Fruit fly (Drosophila melanogaster) whole organism, embryonic: ENCODE measurements around the gene obst-J.

ENCODE experiments used
- Adf1 ChIP-seq: fragments of 200-800 bp; sonication (Bioruptor generic); IDR thresholded peaks from 2 replicates; pipeline ENCODE4 v1.3.6; 2022; ENCODE audit warnings: missing biosample characterization, missing genetic modification characterization
- Aef1 ChIP-seq: fragments of 200-800 bp; sonication (Bioruptor generic); IDR thresholded peaks from 3 replicates; pipeline ENCODE4 v1.3.6; 2022; ENCODE audit warnings: missing biosample characterization, missing genetic modification characterization
- BEAF-32 ChIP-seq: fragments of 200-800 bp; sonication (Bioruptor generic); optimal IDR thresholded peaks from 3 replicates; lab custom pipeline; 2017; ENCODE audit warnings: missing biosample characterization, missing genetic modification characterization, mild to moderate bottlenecking, moderate library complexity, missing genetic modification reagents
- Bgb ChIP-seq: fragments of 200-800 bp; sonication (Bioruptor generic); IDR thresholded peaks from 2 replicates; pipeline ENCODE4 v1.3.6; 2022; ENCODE audit warnings: missing biosample characterization, missing genetic modification characterization; ENCODE audit not compliant: partially characterized antibody
- CG10321 ChIP-seq: fragments of 200-800 bp; sonication (Bioruptor generic); IDR thresholded peaks from 2 replicates; pipeline ENCODE4 v1.3.6; 2022; ENCODE audit warnings: missing biosample characterization, missing genetic modification characterization
- CG10543 ChIP-seq: fragments of 200-800 bp; sonication (Bioruptor generic); optimal IDR thresholded peaks from 3 replicates; lab custom pipeline; 2017; ENCODE audit warnings: missing biosample characterization, mild to moderate bottlenecking, missing genetic modification characterization, moderate library complexity
- CG12071 ChIP-seq: fragments of 200-800 bp; sonication (Bioruptor generic); optimal IDR thresholded peaks from 3 replicates; lab custom pipeline; 2018; ENCODE audit warnings: missing biosample characterization, mild to moderate bottlenecking, missing genetic modification characterization
- CG12219 ChIP-seq: fragments of 200-800 bp; sonication (Bioruptor generic); optimal IDR thresholded peaks from 3 replicates; lab custom pipeline; 2018; ENCODE audit warnings: missing biosample characterization, mild to moderate bottlenecking, missing genetic modification characterization
- CG13287 ChIP-seq: fragments of 200-800 bp; sonication (Bioruptor generic); IDR thresholded peaks from 2 replicates; pipeline ENCODE4 v1.3.6; 2022; ENCODE audit warnings: missing biosample characterization, missing genetic modification characterization; ENCODE audit not compliant: partially characterized antibody
- CG13894 ChIP-seq: fragments of 200-800 bp; sonication (Bioruptor generic); optimal IDR thresholded peaks from 3 replicates; lab custom pipeline; 2018; ENCODE audit warnings: missing biosample characterization, mild to moderate bottlenecking, missing genetic modification characterization, moderate library complexity
- CG14667 ChIP-seq: fragments of 200-800 bp; sonication (Bioruptor generic); IDR thresholded peaks from 2 replicates; pipeline ENCODE4 v1.3.6; 2022; ENCODE audit warnings: missing biosample characterization, missing genetic modification characterization
- CG15601 ChIP-seq: fragments of 200-800 bp; sonication (Bioruptor generic); optimal IDR thresholded peaks from 3 replicates; lab custom pipeline; 2019; ENCODE audit warnings: missing biosample characterization, mild to moderate bottlenecking, missing genetic modification characterization, moderate library complexity
- CG16779 ChIP-seq: fragments of 200-800 bp; sonication (Bioruptor generic); IDR thresholded peaks from 2 replicates; pipeline ENCODE4 v1.3.6; 2022; ENCODE audit warnings: missing biosample characterization, missing genetic modification characterization
- CG17328 ChIP-seq: fragments of 200-800 bp; sonication (Bioruptor generic); IDR thresholded peaks from 2 replicates; pipeline ENCODE4 v1.3.6; 2022; ENCODE audit warnings: missing biosample characterization, missing genetic modification characterization
- CG17568 ChIP-seq: fragments of 200-800 bp; sonication (Bioruptor generic); optimal IDR thresholded peaks from 2 replicates; lab custom pipeline; 2018; ENCODE audit warnings: missing biosample characterization, mild to moderate bottlenecking, missing genetic modification characterization, moderate library complexity
- CG17612 ChIP-seq: fragments of 200-800 bp; sonication (Bioruptor generic); IDR thresholded peaks from 2 replicates; pipeline ENCODE4 v1.3.6; 2022; ENCODE audit warnings: missing biosample characterization, missing genetic modification characterization
- CG17802 ChIP-seq: fragments of 200-800 bp; sonication (Bioruptor generic); optimal IDR thresholded peaks from 2 replicates; lab custom pipeline; 2018; ENCODE audit warnings: missing biosample characterization, mild to moderate bottlenecking, missing genetic modification characterization, moderate library complexity
- CG18599 ChIP-seq: fragments of 200-800 bp; sonication (Bioruptor generic); optimal IDR thresholded peaks from 3 replicates; lab custom pipeline; 2017; ENCODE audit warnings: missing biosample characterization, missing genetic modification characterization, mild to moderate bottlenecking, moderate library complexity, missing genetic modification reagents
- CG2120 ChIP-seq: fragments of 200-800 bp; sonication (Bioruptor generic); optimal IDR thresholded peaks from 3 replicates; lab custom pipeline; 2016; ENCODE audit warnings: missing biosample characterization, missing genetic modification characterization
- CG33213 ChIP-seq: fragments of 200-800 bp; sonication (Bioruptor generic); optimal IDR thresholded peaks from 3 replicates; lab custom pipeline; 2016; ENCODE audit warnings: missing biosample characterization, missing genetic modification characterization
- CG34224 ChIP-seq: fragments of 200-800 bp; sonication (Bioruptor generic); IDR thresholded peaks from 3 replicates; pipeline ENCODE4 v1.3.6; 2022; ENCODE audit warnings: missing biosample characterization, missing genetic modification characterization; ENCODE audit not compliant: partially characterized antibody
- CG34376 ChIP-seq: fragments of 200-800 bp; sonication (Bioruptor generic); optimal IDR thresholded peaks from 2 replicates; lab custom pipeline; 2018; ENCODE audit warnings: missing biosample characterization, mild to moderate bottlenecking, missing genetic modification characterization
- CG42726 ChIP-seq: fragments of 200-800 bp; sonication (Bioruptor generic); IDR thresholded peaks from 2 replicates; pipeline ENCODE4 v1.3.6; 2022; ENCODE audit warnings: missing biosample characterization, missing genetic modification characterization; ENCODE audit not compliant: partially characterized antibody
- CG4360 ChIP-seq: fragments of 200-800 bp; sonication (Bioruptor generic); IDR thresholded peaks from 2 replicates; pipeline ENCODE4 v1.3.6; 2022; ENCODE audit warnings: missing biosample characterization, missing genetic modification characterization
- CG4854 ChIP-seq: fragments of 200-800 bp; sonication (Bioruptor generic); optimal IDR thresholded peaks from 2 replicates; lab custom pipeline; 2016; ENCODE audit warnings: missing biosample characterization, missing genetic modification characterization, inconsistent platforms
- CG8290 ChIP-seq, 3 experiments: fragments of 200-800 bp; sonication (Bioruptor generic); optimal IDR thresholded peaks; 2 replicates each; lab custom pipeline; 2016 to 2019; ENCODE audit warnings: missing biosample characterization in 3 of 3, missing genetic modification characterization in 3 of 3, mild to moderate bottlenecking in 2 of 3, moderate library complexity in 1 of 3
- D19B ChIP-seq: fragments of 200-800 bp; sonication (Bioruptor generic); optimal IDR thresholded peaks from 2 replicates; lab custom pipeline; 2017; ENCODE audit warnings: missing biosample characterization, mild to moderate bottlenecking, missing genetic modification characterization
- E2f2 ChIP-seq: fragments of 200-800 bp; sonication (Bioruptor generic); IDR thresholded peaks from 2 replicates; pipeline ENCODE4 v1.3.6; 2022; ENCODE audit warnings: missing biosample characterization, missing genetic modification characterization
- Gsc ChIP-seq: fragments of 200-800 bp; sonication (Bioruptor generic); IDR thresholded peaks from 2 replicates; pipeline ENCODE4 v1.3.6; 2022; ENCODE audit warnings: missing biosample characterization, missing genetic modification characterization
- Hr39 ChIP-seq: fragments of >200 bp; optimal IDR thresholded peaks from 2 replicates; lab custom pipeline; 2017
- Jarid2 ChIP-seq: fragments of 200-800 bp; sonication (Bioruptor generic); optimal IDR thresholded peaks from 3 replicates; lab custom pipeline; 2017; ENCODE audit warnings: mild to moderate bottlenecking, missing biosample characterization, missing genetic modification reagents, missing genetic modification characterization
- Lim3 ChIP-seq: fragments of 200-800 bp; sonication (Bioruptor generic); IDR thresholded peaks from 2 replicates; pipeline ENCODE4 v1.3.6; 2022; ENCODE audit warnings: missing biosample characterization, missing genetic modification characterization
- Meics ChIP-seq: fragments of 200-800 bp; sonication (Bioruptor generic); optimal IDR thresholded peaks from 2 replicates; lab custom pipeline; 2017; ENCODE audit warnings: missing biosample characterization, mild to moderate bottlenecking, missing genetic modification characterization
- Opbp ChIP-seq: fragments of 200-800 bp; sonication (Bioruptor generic); IDR thresholded peaks from 3 replicates; pipeline ENCODE4 v1.3.6; 2022; ENCODE audit warnings: missing biosample characterization, missing genetic modification characterization; ENCODE audit not compliant: partially characterized antibody
- PHDP ChIP-seq: fragments of 200-800 bp; sonication (Bioruptor generic); optimal IDR thresholded peaks from 3 replicates; lab custom pipeline; 2018; ENCODE audit warnings: missing biosample characterization, mild to moderate bottlenecking, missing genetic modification characterization, moderate library complexity
- amos ChIP-seq: fragments of 200-800 bp; sonication (Bioruptor generic); IDR thresholded peaks from 2 replicates; pipeline ENCODE4 v1.3.6; 2022; ENCODE audit warnings: missing biosample characterization, missing genetic modification characterization; ENCODE audit not compliant: partially characterized antibody
- bowl ChIP-seq: fragments of 200-800 bp; sonication (Bioruptor generic); IDR thresholded peaks from 2 replicates; pipeline ENCODE4 v1.3.6; 2022; ENCODE audit warnings: missing biosample characterization, missing genetic modification characterization
- cg ChIP-seq: fragments of 200-800 bp; sonication (Bioruptor generic); optimal IDR thresholded peaks from 3 replicates; lab custom pipeline; 2019; ENCODE audit warnings: missing biosample characterization, mild to moderate bottlenecking, missing genetic modification characterization, moderate library complexity
- crol ChIP-seq: fragments of 200-800 bp; sonication (Bioruptor generic); IDR thresholded peaks from 2 replicates; pipeline ENCODE4 v1.3.6; 2022; ENCODE audit warnings: missing biosample characterization, missing genetic modification characterization
- dimm ChIP-seq: fragments of 200-800 bp; sonication (Bioruptor generic); IDR thresholded peaks from 2 replicates; pipeline ENCODE4 v1.3.6; 2022; ENCODE audit warnings: missing biosample characterization, missing genetic modification characterization
- hkb ChIP-seq, 2 experiments: fragments of 200-800 bp in 1 of 2; fragments of >200 bp in 1 of 2; sonication (Bioruptor generic) in 1 of 2; IDR thresholded peaks in 1 of 2; optimal IDR thresholded peaks in 1 of 2; 2 replicates each; pipeline versions ENCODE4 v1.3.6 to Lab custom; 2017 to 2022; ENCODE audit warnings: missing biosample characterization in 1 of 2, missing genetic modification characterization in 1 of 2
- lab ChIP-seq: fragments of 200-800 bp; sonication (Bioruptor generic); optimal IDR thresholded peaks from 3 replicates; lab custom pipeline; 2017; ENCODE audit warnings: missing biosample characterization, missing genetic modification characterization, mild to moderate bottlenecking, moderate library complexity, missing genetic modification reagents
- nau ChIP-seq: fragments of 200-800 bp; sonication (Bioruptor generic); optimal IDR thresholded peaks from 3 replicates; lab custom pipeline; 2017; ENCODE audit warnings: missing biosample characterization, mild to moderate bottlenecking, missing genetic modification characterization, missing genetic modification reagents
- repo ChIP-seq: fragments of 200-800 bp; sonication (Bioruptor generic); optimal IDR thresholded peaks from 2 replicates; lab custom pipeline; 2016; ENCODE audit warnings: missing biosample characterization, missing genetic modification characterization
- scrt ChIP-seq: fragments of 200-800 bp; sonication (Bioruptor generic); optimal IDR thresholded peaks from 2 replicates; lab custom pipeline; 2018; ENCODE audit warnings: missing biosample characterization, mild to moderate bottlenecking, missing genetic modification characterization, moderate library complexity
- tgo ChIP-seq: fragments of 200-800 bp; sonication (Bioruptor generic); IDR thresholded peaks from 3 replicates; pipeline ENCODE4 v1.3.6; 2022; ENCODE audit warnings: missing biosample characterization, missing genetic modification characterization
- z ChIP-seq: fragments of 200-800 bp; sonication (Bioruptor generic); IDR thresholded peaks from 3 replicates; pipeline ENCODE4 v1.3.6; 2022; ENCODE audit warnings: missing biosample characterization, missing genetic modification characterization
- zf30C ChIP-seq: fragments of 200-800 bp; sonication (Bioruptor generic); optimal IDR thresholded peaks from 3 replicates; lab custom pipeline; 2018; ENCODE audit warnings: missing biosample characterization, mild to moderate bottlenecking, missing genetic modification characterization

The obst-J gene

DNA sequence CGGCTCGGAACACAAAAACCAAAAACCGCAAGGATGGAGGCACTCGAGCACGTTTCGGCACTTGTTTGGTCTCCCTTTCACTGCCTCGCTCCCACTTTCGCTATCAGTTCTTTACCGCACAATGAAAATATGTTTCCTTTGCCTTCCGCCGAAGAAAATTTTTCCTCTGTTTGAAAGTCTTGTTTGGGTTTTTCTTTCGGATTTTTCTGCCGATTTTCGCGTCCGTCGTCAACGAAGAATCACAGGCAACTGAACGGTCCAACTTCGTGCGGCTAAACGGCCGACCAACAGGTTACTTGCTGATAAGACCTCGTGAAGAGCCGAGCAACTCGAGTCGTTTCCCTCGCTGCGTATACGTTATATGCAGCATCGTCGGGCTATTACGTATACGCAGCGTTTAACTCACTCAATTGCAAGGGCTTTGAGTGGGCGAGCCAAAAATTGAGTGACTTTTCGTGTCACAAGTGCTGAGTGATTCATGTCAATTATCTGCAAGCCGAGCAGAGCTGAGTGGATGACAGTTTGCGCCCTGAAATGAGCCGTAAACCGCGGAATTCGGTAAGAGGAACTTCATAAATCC, 42.7 kb downstream of the obst-J start, which contains the start of gene sNPF-R (continued):
- TF ChIP-seq PHDP (no peak), CG33213 (GFP tag; lab: Kevin White, UChicago) (no peak), Jarid2 (GFP tag; lab: Kevin White, UChicago) (peak; percentile 76), Gsc (no peak), cg (GFP tag; lab: Kevin White, UChicago) (no peak), Opbp (GFP tag; lab: Robert Waterston, UW) (no peak), zf30C (GFP tag; lab: Kevin White, UChicago) (no peak), D19B (GFP tag; lab: Kevin White, UChicago) (no peak), crol (GFP tag; lab: Robert Waterston, UW) (0 out of 2 replicates have a peak, but pooled peaks have one; percentile 23), CG17568 (GFP tag; lab: Kevin White, UChicago) (no peak), CG10543 (GFP tag; lab: Kevin White, UChicago) (peak; percentile 64), CG13287 (GFP tag; lab: Robert Waterston, UW) (peak; percentile 23; the same call in 1 of the 2 replicates), scrt (GFP tag; lab: Kevin White, UChicago) (peak; percentile 96), dimm (GFP tag; lab: Robert Waterston, UW) (no peak), CG14667 (GFP tag; lab: Robert Waterston, UW) (no peak), CG34224 (GFP tag; lab: Robert Waterston, UW) (peak; percentile 22; the same call in 1 of the 3 replicates), E2f2 (GFP tag; lab: Robert Waterston, UW) (no peak), CG10321 (GFP tag; lab: Robert Waterston, UW) (0 out of 2 replicates have a peak, but pooled peaks have one; percentile 15), z (peak; percentile 95), CG13894 (tag; lab: Kevin White, UChicago) (peak; percentile 79), CG4854 (GFP tag; lab: Kevin White, UChicago) (no peak), amos (peak; percentile 40; the same call in 1 of the 2 replicates), hkb (optimal IDR thresholded peaks at IDR 0.05; lab: Kevin White, UChicago) (no peak), hkb (GFP tag; IDR thresholded peaks at IDR 0.05; lab: Robert Waterston, UW) (0 out of 2 replicates have a peak, but pooled peaks have one; percentile 23), CG4360 (no peak), nau (no peak), BEAF-32 (GFP tag; lab: Kevin White, UChicago) (no peak), tgo (GFP tag; lab: Robert Waterston, UW) (no peak), CG42726 (peak; percentile 25; the same call in 1 of the 2 replicates), CG17328 (GFP tag; lab: Robert Waterston, UW) (no peak), CG17612 (GFP tag; lab: Robert Waterston, UW) (no peak), repo (no peak), CG18599 (GFP tag; lab: Kevin White, UChicago) (peak; percentile 13), CG8290 (GFP tag; optimal IDR thresholded peaks at IDR 0.05; lab: Kevin White, UChicago) (no peak), CG8290 (tag; optimal IDR thresholded peaks at IDR 0.05; lab: Kevin White, UChicago) (peak in 1 of 2 experiments; percentile 25), Lim3 (no peak), Adf1 (GFP tag; lab: Robert Waterston, UW) (peak; percentile 19; the same call in 1 of the 2 replicates), Meics (GFP tag; lab: Kevin White, UChicago) (peak; percentile 7), CG16779 (GFP tag; lab: Robert Waterston, UW) (0 out of 2 replicates have a peak, but pooled peaks have one; percentile 22), CG12071 (GFP tag; lab: Kevin White, UChicago) (peak; percentile 35), Bgb (no peak), Hr39 (lab: Kevin White, UChicago) (no peak), CG34376 (GFP tag; lab: Kevin White, UChicago) (peak; percentile 16), CG12219 (no peak), CG2120 (GFP tag; lab: Kevin White, UChicago) (no peak), CG17802 (no peak), CG15601 (tag; lab: Kevin White, UChicago) (no peak), bowl (no peak), Aef1 (no peak), lab (GFP tag; lab: Kevin White, UChicago) (peak; percentile 53)
